Worm (Caenorhabditis elegans) whole organism, young adult: ENCODE results near the gene imb-2.

Experiments
- B0035.1 ChIP-seq: sonication (generic microtip); optimal IDR thresholded peaks from 2 replicates; lab custom pipeline; 2016; ENCODE audit warnings: missing genetic modification characterization, mild to moderate bottlenecking, missing compliant biosample characterization, missing genotype, missing genetic modification reagents
- F10E7.11 ChIP-seq: sonication (generic microtip); optimal IDR thresholded peaks from 2 replicates; lab custom pipeline; 2017; ENCODE audit warnings: mild to moderate bottlenecking, missing genetic modification characterization, moderate library complexity, missing compliant biosample characterization
- F37B4.10 ChIP-seq: fragments of 200-800 bp; sonication (Bioruptor generic); IDR thresholded peaks from 2 replicates; pipeline ENCODE4 v1.3.6; 2022; ENCODE audit warnings: missing genetic modification characterization, missing compliant biosample characterization
- T07F8.4 ChIP-seq: sonication (generic microtip); optimal IDR thresholded peaks from 2 replicates; lab custom pipeline; 2016; ENCODE audit warnings: mild to moderate bottlenecking, missing genetic modification characterization, moderate library complexity, missing compliant biosample characterization
- T26A5.8 ChIP-seq: sonication (generic microtip); optimal IDR thresholded peaks from 2 replicates; lab custom pipeline; 2016; ENCODE audit warnings: missing genetic modification characterization, missing compliant biosample characterization
- Y53F4B.3 ChIP-seq: fragments of 200-800 bp; sonication (Bioruptor generic); IDR thresholded peaks from 2 replicates; pipeline ENCODE4 v1.3.6; 2022; ENCODE audit warnings: missing genetic modification reagents, missing genetic modification characterization, missing compliant biosample characterization
- Y56A3A.18 ChIP-seq: fragments of 200-800 bp; sonication (Bioruptor generic); IDR thresholded peaks from 2 replicates; pipeline ENCODE4 v1.3.6; 2022; ENCODE audit warnings: missing genetic modification reagents, missing genetic modification characterization, missing compliant biosample characterization
- ama-1 ChIP-seq, 3 experiments: fragments of 150-350 bp in 1 of 3; sonication (generic microtip) in 2 of 3; optimal IDR thresholded peaks; 2 replicates each; lab custom pipeline; 2014 to 2018; ENCODE audit warnings: missing biosample characterization in 2 of 3, missing genetic modification characterization in 2 of 3, missing genetic modification reagents in 2 of 3
- attf-5 ChIP-seq: fragments of 200-800 bp; sonication (Bioruptor generic); optimal IDR thresholded peaks from 2 replicates; lab custom pipeline; 2018; ENCODE audit warnings: mild to moderate bottlenecking, missing genetic modification characterization, missing compliant biosample characterization
- bed-2 ChIP-seq: fragments of 200-800 bp; sonication (Bioruptor generic); IDR thresholded peaks from 2 replicates; pipeline ENCODE4 v1.3.6; 2022; ENCODE audit warnings: missing genetic modification reagents, missing genetic modification characterization, missing compliant biosample characterization
- ceh-58 ChIP-seq: fragments of 200-800 bp; sonication (Bioruptor generic); IDR thresholded peaks from 2 replicates; pipeline ENCODE4 v1.3.6; 2022; ENCODE audit warnings: missing genetic modification characterization, missing compliant biosample characterization
- dox-1 ChIP-seq: fragments of 200-800 bp; sonication (Bioruptor generic); IDR thresholded peaks from 2 replicates; pipeline ENCODE4 v1.3.6; 2022; ENCODE audit warnings: missing genetic modification reagents, missing genetic modification characterization, missing compliant biosample characterization
- efl-1 ChIP-seq: fragments of 150-350 bp; optimal IDR thresholded peaks from 2 replicates; lab custom pipeline; 2014; ENCODE audit warnings: missing biosample characterization, missing genetic modification reagents, missing genetic modification characterization
- egl-44 ChIP-seq: fragments of 200-800 bp; sonication (Bioruptor generic); IDR thresholded peaks from 2 replicates; pipeline ENCODE4 v1.3.6; 2022; ENCODE audit warnings: missing genetic modification reagents, missing genetic modification characterization, missing compliant biosample characterization
- egrh-3 ChIP-seq: fragments of 200-800 bp; sonication (Bioruptor generic); IDR thresholded peaks from 2 replicates; pipeline ENCODE4 v1.3.6; 2022; ENCODE audit warnings: missing genetic modification reagents, missing genetic modification characterization, missing compliant biosample characterization
- ekl-4 ChIP-seq: fragments of 200-800 bp; sonication (Bioruptor generic); IDR thresholded peaks from 2 replicates; pipeline ENCODE4 v1.3.6; 2022; ENCODE audit warnings: missing genetic modification reagents, missing genetic modification characterization, missing compliant biosample characterization
- gei-17 ChIP-seq: fragments of 200-800 bp; sonication (Bioruptor generic); optimal IDR thresholded peaks from 2 replicates; lab custom pipeline; 2018; ENCODE audit warnings: mild to moderate bottlenecking, missing genetic modification characterization, missing compliant biosample characterization
- hlh-26 ChIP-seq: fragments of 200-800 bp; sonication (Bioruptor generic); conservative IDR thresholded peaks from 2 replicates; pipeline ENCODE4 v1.3.6; 2022; ENCODE audit warnings: missing genetic modification reagents, missing genetic modification characterization, missing compliant biosample characterization
- hrde-1 ChIP-seq: sonication (generic microtip); optimal IDR thresholded peaks from 2 replicates; lab custom pipeline; 2016; ENCODE audit warnings: missing genetic modification characterization, mild to moderate bottlenecking, missing compliant biosample characterization, moderate library complexity, missing genotype, missing genetic modification reagents, borderline replicate concordance
- let-607 ChIP-seq, 2 experiments: fragments of 200-800 bp in 1 of 2; sonication (Bioruptor generic) in 1 of 2; sonication (generic microtip) in 1 of 2; optimal IDR thresholded peaks; 2 replicates each; lab custom pipeline; 2016 to 2018; ENCODE audit warnings: mild to moderate bottlenecking in 2 of 2, missing compliant biosample characterization in 2 of 2, missing genetic modification characterization in 2 of 2, moderate library complexity in 2 of 2, missing genotype in 1 of 2
- lin-26 ChIP-seq: fragments of 200-800 bp; sonication (Bioruptor generic); IDR thresholded peaks from 2 replicates; pipeline ENCODE4 v1.3.6; 2022; ENCODE audit warnings: missing genetic modification reagents, missing genetic modification characterization, missing compliant biosample characterization
- lin-35 ChIP-seq, 3 experiments: fragments of 150-350 bp in 2 of 3; sonication (generic microtip) in 1 of 3; optimal IDR thresholded peaks; 2 replicates each; lab custom pipeline; 2014 to 2018; ENCODE audit warnings: missing biosample characterization in 3 of 3, missing genetic modification characterization in 3 of 3, missing genetic modification reagents in 3 of 3
- lin-54 ChIP-seq: fragments of 200-800 bp; sonication (Bioruptor generic); optimal IDR thresholded peaks from 2 replicates; lab custom pipeline; 2018; ENCODE audit warnings: mild to moderate bottlenecking, missing genetic modification characterization, missing compliant biosample characterization
- lsy-27 ChIP-seq: sonication (generic microtip); optimal IDR thresholded peaks from 2 replicates; lab custom pipeline; 2017; ENCODE audit warnings: missing genetic modification characterization, mild to moderate bottlenecking, missing compliant biosample characterization, antibody characterized with exemption, missing genotype, borderline replicate concordance; ENCODE audit not compliant: insufficient read depth
- madf-10 ChIP-seq: sonication (generic microtip); optimal IDR thresholded peaks from 2 replicates; lab custom pipeline; 2016; ENCODE audit warnings: mild to moderate bottlenecking, missing genetic modification characterization, missing compliant biosample characterization
- madf-6 ChIP-seq: fragments of 200-800 bp; sonication (Bioruptor generic); IDR thresholded peaks from 2 replicates; pipeline ENCODE4 v1.3.6; 2022; ENCODE audit warnings: missing genetic modification reagents, missing genetic modification characterization, missing compliant biosample characterization
- mxl-1 ChIP-seq: sonication (generic microtip); optimal IDR thresholded peaks from 2 replicates; lab custom pipeline; 2016; ENCODE audit warnings: missing genetic modification characterization, missing compliant biosample characterization
- nhr-80 ChIP-seq: sonication (generic microtip); optimal IDR thresholded peaks from 2 replicates; lab custom pipeline; 2016; ENCODE audit warnings: missing genetic modification characterization, missing compliant biosample characterization
- pbrm-1 ChIP-seq: fragments of 200-800 bp; sonication (Bioruptor generic); IDR thresholded peaks from 2 replicates; pipeline ENCODE4 v1.3.6; 2022; ENCODE audit warnings: missing genetic modification reagents, missing genetic modification characterization, missing compliant biosample characterization
- rcor-1 ChIP-seq: fragments of 200-800 bp; sonication (Bioruptor generic); IDR thresholded peaks from 2 replicates; pipeline ENCODE4 v1.3.6; 2022; ENCODE audit warnings: missing genetic modification reagents, missing genetic modification characterization, missing compliant biosample characterization
- sea-2 ChIP-seq: fragments of 200-800 bp; sonication (Bioruptor generic); IDR thresholded peaks from 2 replicates; pipeline ENCODE4 v1.3.6; 2022; ENCODE audit warnings: missing genetic modification characterization, missing compliant biosample characterization
- snpc-1.1 ChIP-seq: sonication (generic microtip); optimal IDR thresholded peaks from 2 replicates; lab custom pipeline; 2017; ENCODE audit warnings: missing genetic modification characterization, mild to moderate bottlenecking, missing compliant biosample characterization, antibody characterized with exemption, moderate library complexity, missing genotype, missing genetic modification reagents; ENCODE audit not compliant: insufficient read depth
- somi-1 ChIP-seq: fragments of 200-800 bp; sonication (Bioruptor generic); optimal IDR thresholded peaks from 2 replicates; lab custom pipeline; 2018; ENCODE audit warnings: mild to moderate bottlenecking, missing genetic modification characterization, missing compliant biosample characterization
- zfh-2 ChIP-seq: fragments of 200-800 bp; sonication (Bioruptor generic); conservative IDR thresholded peaks from 2 replicates; pipeline ENCODE4 v1.3.6; 2022; ENCODE audit warnings: missing genetic modification reagents, missing genetic modification characterization, missing compliant biosample characterization
- ztf-18 ChIP-seq: sonication (generic microtip); optimal IDR thresholded peaks from 2 replicates; lab custom pipeline; 2016; ENCODE audit warnings: missing genotype, mild to moderate bottlenecking, missing genetic modification characterization, missing compliant biosample characterization
- ztf-22 ChIP-seq: fragments of 200-800 bp; sonication (Bioruptor generic); optimal IDR thresholded peaks from 2 replicates; lab custom pipeline; 2018; ENCODE audit warnings: mild to moderate bottlenecking, missing genetic modification characterization, moderate library complexity, missing compliant biosample characterization
- ztf-25 ChIP-seq: fragments of 200-800 bp; sonication (Bioruptor generic); IDR thresholded peaks from 2 replicates; pipeline ENCODE4 v1.3.6; 2022; ENCODE audit warnings: missing genetic modification reagents, missing genetic modification characterization, missing compliant biosample characterization
- ztf-26 ChIP-seq: sonication (generic microtip); optimal IDR thresholded peaks from 2 replicates; lab custom pipeline; 2017; ENCODE audit warnings: missing genetic modification characterization, missing compliant biosample characterization
- ztf-28 ChIP-seq: fragments of 200-800 bp; sonication (Bioruptor generic); IDR thresholded peaks from 2 replicates; pipeline ENCODE4 v1.3.6; 2022; ENCODE audit warnings: missing genetic modification reagents, missing genetic modification characterization, missing compliant biosample characterization
- ztf-3 ChIP-seq: fragments of 200-800 bp; sonication (Bioruptor generic); optimal IDR thresholded peaks from 2 replicates; lab custom pipeline; 2018; ENCODE audit warnings: mild to moderate bottlenecking, missing genetic modification characterization, missing compliant biosample characterization

Gene imb-2

DNA sequence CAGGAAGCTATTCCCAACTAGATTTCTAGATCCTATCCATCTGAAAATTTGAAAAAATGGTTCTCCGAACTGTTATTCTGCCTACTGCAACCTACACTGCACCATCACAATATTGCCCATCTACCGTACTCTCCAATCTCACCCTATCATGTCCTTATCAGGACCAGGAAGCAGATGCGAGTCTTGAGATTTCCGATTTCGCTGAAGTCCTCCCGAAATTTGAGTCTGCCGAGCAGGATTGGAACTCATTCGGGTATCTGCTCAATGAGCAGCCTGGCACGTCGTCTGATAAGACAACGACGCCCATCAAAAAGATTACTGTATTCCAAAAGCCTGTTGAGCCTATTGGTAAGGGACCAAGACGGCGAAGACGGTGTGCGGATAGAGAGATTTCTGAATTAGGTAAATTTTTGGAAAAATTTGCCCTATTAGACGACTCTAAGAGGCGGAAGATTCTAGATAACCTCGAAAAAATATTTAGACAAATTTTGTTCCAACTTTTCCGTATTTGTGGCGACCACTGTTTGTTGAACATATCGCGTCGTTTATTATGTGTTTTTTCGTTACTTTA, 40.1 kb downstream of the imb-2 start:
- TF ChIP-seq ama-1 (optimal IDR thresholded peaks at IDR 0.05; lab: Kevin White, UChicago) (peak; percentile 90), ama-1 (GFP tag; optimal IDR thresholded peaks at IDR 0.05; lab: Kevin White, UChicago) (no peak), ceh-58 (GFP tag; lab: Robert Waterston, UW) (no peak)
- TF ChIP-seq, all 124 proteins: peak for 1

DNA sequence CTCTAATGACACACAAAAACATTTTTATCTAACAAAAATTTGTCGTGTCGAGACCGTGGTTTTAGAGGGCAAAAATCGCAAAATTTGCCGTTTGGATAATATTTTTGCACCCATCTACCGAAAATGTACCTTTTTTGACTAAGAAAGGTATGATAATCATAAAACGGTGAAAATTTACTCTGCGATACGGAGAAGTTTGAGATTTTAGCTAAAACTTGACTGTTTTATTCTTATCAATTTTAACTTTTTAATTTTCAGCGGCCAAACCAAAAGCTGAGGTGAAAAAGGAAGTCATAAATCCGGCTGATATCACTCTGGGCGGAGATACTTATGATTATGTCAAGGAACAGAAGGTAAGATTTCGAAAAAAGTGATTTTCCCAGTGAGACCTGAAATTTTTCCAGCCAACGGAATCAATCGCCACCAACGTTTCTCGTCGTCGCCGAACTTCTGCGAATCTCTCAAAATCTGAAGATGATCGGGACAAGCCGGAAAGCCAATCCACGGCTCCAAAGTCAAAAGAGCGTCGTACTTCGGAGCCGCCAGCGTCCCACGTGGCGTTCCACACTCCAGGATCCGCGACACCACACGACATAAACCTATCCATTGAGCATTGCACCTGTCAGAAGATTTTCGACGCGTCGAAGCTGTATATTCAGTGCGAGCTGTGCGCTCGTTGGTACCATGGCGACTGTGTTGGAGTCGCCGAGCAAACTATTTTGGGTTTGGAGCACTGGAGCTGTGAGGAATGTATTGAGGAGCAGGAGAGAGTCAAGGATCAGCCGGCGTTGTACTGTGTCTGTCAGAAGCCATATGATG, 40.8 kb downstream of the imb-2 start:
- TF ChIP-seq lin-26 (GFP tag; lab: Robert Waterston, UW), result no peak
- TF ChIP-seq T07F8.4 (tag; lab: Kevin White, UChicago), result no peak
- TF ChIP-seq pbrm-1, result no peak
- no peak for TF ChIP-seq ztf-26 (tag; lab: Kevin White, UChicago)
- TF ChIP-seq rcor-1 (GFP tag; lab: Robert Waterston, UW), result no peak
- no peak for TF ChIP-seq gei-17 (GFP tag; lab: Kevin White, UChicago)
- peak; percentile 24 for TF ChIP-seq F10E7.11 (tag; lab: Kevin White, UChicago)
- TF ChIP-seq zfh-2, result peak; percentile 75
- no peak for TF ChIP-seq Y56A3A.18 (GFP tag; lab: Robert Waterston, UW)
- TF ChIP-seq nhr-80 (tag; lab: Kevin White, UChicago), result no peak
- TF ChIP-seq ama-1 (optimal IDR thresholded peaks at IDR 0.05; lab: Kevin White, UChicago), result peak; percentile 40
- no peak for TF ChIP-seq ama-1 (GFP tag; optimal IDR thresholded peaks at IDR 0.05; lab: Kevin White, UChicago)
- TF ChIP-seq F37B4.10 (GFP tag; lab: Robert Waterston, UW), result no peak
- TF ChIP-seq Y53F4B.3 (GFP tag; lab: Robert Waterston, UW), result no peak
- no peak for TF ChIP-seq T26A5.8
- TF ChIP-seq lsy-27, result no peak
- no peak for TF ChIP-seq sea-2 (GFP tag; lab: Robert Waterston, UW)
- TF ChIP-seq ztf-25, result no peak
- no peak for TF ChIP-seq lin-35 (GFP tag; optimal IDR thresholded peaks at IDR 0.05; lab: Kevin White, UChicago)
- TF ChIP-seq hlh-26 (GFP tag; lab: Robert Waterston, UW), result no peak
- TF ChIP-seq let-607 (tag; optimal IDR thresholded peaks at IDR 0.05; lab: Kevin White, UChicago), result no peak

DNA sequence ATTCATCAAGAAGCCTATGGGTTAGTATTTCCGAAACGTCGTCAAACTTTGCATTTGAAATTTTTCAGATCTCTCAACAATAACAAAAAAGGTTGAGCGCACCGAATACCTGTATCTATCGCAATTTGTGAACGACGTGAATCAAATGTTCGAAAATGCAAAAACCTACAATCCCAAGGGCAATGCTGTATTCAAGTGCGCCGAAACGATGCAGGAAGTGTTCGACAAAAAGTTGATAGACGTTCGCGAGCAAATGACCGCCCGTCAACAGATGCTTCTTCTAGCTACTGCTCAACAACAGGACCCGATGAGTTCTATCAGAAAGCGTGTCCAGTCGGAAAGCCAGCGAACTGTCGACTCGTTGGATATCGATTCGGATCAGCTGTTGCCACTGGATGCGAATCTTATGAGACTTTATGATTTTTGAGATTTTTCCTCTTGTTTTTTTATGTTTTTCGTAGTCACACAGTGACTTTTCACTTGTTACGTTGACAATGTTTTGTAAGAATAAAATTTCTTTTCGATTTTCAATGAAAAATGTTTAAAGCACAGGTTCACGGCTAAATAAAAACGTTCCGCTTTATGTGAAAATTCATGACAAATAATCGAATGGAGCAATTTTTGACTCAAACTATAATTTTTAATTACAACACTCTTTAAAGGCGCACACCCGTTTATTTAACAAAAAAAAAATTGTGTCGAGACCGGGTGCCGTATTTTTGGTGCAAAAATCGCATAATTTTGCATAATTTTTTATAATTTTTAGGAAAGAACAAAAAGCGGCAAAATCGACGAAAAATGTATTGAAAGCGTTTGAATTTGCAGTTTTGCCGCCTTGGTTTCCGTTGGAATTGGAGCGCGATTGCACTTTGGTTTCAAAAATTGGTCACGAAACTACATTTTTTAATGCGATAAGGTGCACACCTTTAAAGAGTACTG, 42.1 kb downstream of the imb-2 start:
- TF ChIP-seq mxl-1 (tag; lab: Kevin White, UChicago) (no peak), attf-5 (GFP tag; lab: Kevin White, UChicago) (no peak), ekl-4 (GFP tag; lab: Robert Waterston, UW) (no peak), gei-17 (GFP tag; lab: Kevin White, UChicago) (no peak), ztf-18 (tag; lab: Kevin White, UChicago) (no peak), B0035.1 (tag; lab: Kevin White, UChicago) (no peak), ztf-28 (no peak), egl-44 (GFP tag; lab: Robert Waterston, UW) (no peak), zfh-2 (no peak), hrde-1 (tag; lab: Kevin White, UChicago) (no peak), dox-1 (no peak), let-607 (tag; optimal IDR thresholded peaks at IDR 0.05; lab: Kevin White, UChicago) (no peak), Y53F4B.3 (GFP tag; lab: Robert Waterston, UW) (no peak), ztf-3 (GFP tag; lab: Kevin White, UChicago) (no peak), snpc-1.1 (tag; lab: Kevin White, UChicago) (no peak), somi-1 (GFP tag; lab: Kevin White, UChicago) (no peak), ama-1 (optimal IDR thresholded peaks at IDR 0.05; lab: Kevin White, UChicago) (peak; percentile 92), ama-1 (GFP tag; optimal IDR thresholded peaks at IDR 0.05; lab: Kevin White, UChicago) (no peak), bed-2 (GFP tag; lab: Robert Waterston, UW) (no peak), sea-2 (GFP tag; lab: Robert Waterston, UW) (no peak), madf-6 (peak; percentile 50; the same call in 1 of the 2 replicates), lin-54 (GFP tag; lab: Kevin White, UChicago) (peak; percentile 45), ztf-22 (no peak), efl-1 (GFP tag; lab: Kevin White, UChicago) (peak; percentile 61), egrh-3 (GFP tag; lab: Robert Waterston, UW) (no peak), madf-10 (tag; lab: Kevin White, UChicago) (no peak)
